2 worm cellular contexts compared by ENCODE assay signal in the genomic region with DNA sequence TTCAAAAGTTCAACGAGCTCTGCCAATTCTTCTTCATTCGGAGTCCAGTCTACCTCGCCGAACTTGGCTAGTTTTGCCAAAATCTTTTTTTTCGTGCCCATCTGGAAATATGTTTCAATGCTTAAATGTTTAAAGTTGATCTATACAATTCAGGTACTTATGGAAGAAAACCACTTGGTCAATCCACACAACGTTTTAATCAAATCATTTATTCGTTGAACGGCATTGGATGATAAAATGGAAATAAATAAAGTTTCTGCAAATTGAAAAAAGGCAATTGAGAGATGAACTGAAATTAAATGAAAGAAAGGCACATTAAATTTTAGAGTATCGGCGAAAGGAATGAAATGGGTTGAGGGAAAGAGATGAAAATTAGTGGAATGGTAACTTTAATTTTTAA.
TF ChIP-seq lines count a peak whose summit lies in the region.

urb-1 (minus strand) TSS at position 101 of the 400 bp plus-strand sequence.

TF ChIP-seq in whole organism, L3 larva, 47 proteins besides CTCF, POLR2A, EP300 and RAD21:
- TF ChIP-seq jun-1 (tag; optimal IDR thresholded peaks at IDR 0.05; lab: Kevin White, UChicago) (no peak), snpc-4 (tag; optimal IDR thresholded peaks at IDR 0.05; lab: Kevin White, UChicago) (no peak), zag-1 (tag; optimal IDR thresholded peaks at IDR 0.05; lab: Kevin White, UChicago) (no peak), fkh-2 (tag; optimal IDR thresholded peaks at IDR 0.05; lab: Kevin White, UChicago) (no peak), nhr-77 (tag; optimal IDR thresholded peaks at IDR 0.05; lab: Kevin White, UChicago) (peak; percentile 36), elt-2 (tag; optimal IDR thresholded peaks at IDR 0.05; lab: Kevin White, UChicago) (no peak)

TF ChIP-seq in whole organism, early embryonic, 17 proteins besides CTCF, POLR2A, EP300 and RAD21:
- TF ChIP-seq tbx-11 (GFP tag; IDR thresholded peaks at IDR 0.05; lab: Robert Waterston, UW) (no peak), tbx-37 (GFP tag; conservative IDR thresholded peaks at IDR 0.05; lab: Robert Waterston, UW) (no peak), ama-1 (optimal IDR thresholded peaks at IDR 0.05; lab: Kevin White, UChicago) (peak; percentile 17)
